Worm (Caenorhabditis elegans) whole organism, early embryonic: Measurements from ENCODE around the gene F16H6.3.

Source experiments
- B0310.2 ChIP-seq: sonication (generic microtip); optimal IDR thresholded peaks from 2 replicates; lab custom pipeline; 2016; ENCODE audit warnings: mild to moderate bottlenecking, missing genetic modification characterization, missing compliant biosample characterization
- F13C5.2 ChIP-seq: sonication (generic microtip); optimal IDR thresholded peaks from 2 replicates; lab custom pipeline; 2017; ENCODE audit warnings: mild to moderate bottlenecking, missing genetic modification characterization, inconsistent platforms, missing compliant biosample characterization
- aly-1 ChIP-seq: sonication (generic microtip); optimal IDR thresholded peaks from 2 replicates; lab custom pipeline; 2016; ENCODE audit warnings: missing genetic modification characterization, missing compliant biosample characterization
- ama-1 ChIP-seq: fragments of 150-350 bp; optimal IDR thresholded peaks from 2 replicates; lab custom pipeline; 2014
- ceh-13 ChIP-seq: fragments of 200-800 bp; sonication (Bioruptor generic); optimal IDR thresholded peaks from 2 replicates; lab custom pipeline; 2018; ENCODE audit warnings: mild to moderate bottlenecking, missing genetic modification characterization, missing compliant biosample characterization
- ceh-36 ChIP-seq: sonication (generic microtip); optimal IDR thresholded peaks from 2 replicates; lab custom pipeline; 2016; ENCODE audit warnings: missing genetic modification characterization, inconsistent platforms, missing compliant biosample characterization
- ets-7 ChIP-seq: sonication (generic microtip); optimal IDR thresholded peaks from 2 replicates; lab custom pipeline; 2016; ENCODE audit warnings: missing genotype, missing genetic modification characterization, missing compliant biosample characterization
- flt-1 ChIP-seq: fragments of 200-800 bp; sonication (Bioruptor generic); IDR thresholded peaks from 2 replicates; pipeline ENCODE4 v1.3.6; 2022; ENCODE audit warnings: missing genetic modification characterization, missing compliant biosample characterization
- hmbx-1 ChIP-seq: sonication (generic microtip); optimal IDR thresholded peaks from 2 replicates; lab custom pipeline; 2016; ENCODE audit warnings: mild to moderate bottlenecking, missing genetic modification characterization, missing compliant biosample characterization
- hmg-4 ChIP-seq: fragments of 200-800 bp; sonication (Bioruptor generic); optimal IDR thresholded peaks from 2 replicates; lab custom pipeline; 2018; ENCODE audit warnings: mild to moderate bottlenecking, missing genetic modification characterization, missing compliant biosample characterization
- hnd-1 ChIP-seq: sonication (generic microtip); optimal IDR thresholded peaks from 2 replicates; lab custom pipeline; 2016; ENCODE audit warnings: missing genetic modification characterization, missing compliant biosample characterization
- pes-1 ChIP-seq: fragments of 200-800 bp; sonication (Bioruptor generic); IDR thresholded peaks from 2 replicates; pipeline ENCODE4 v1.3.6; 2022; ENCODE audit warnings: missing genetic modification reagents, missing genetic modification characterization, missing compliant biosample characterization
- scrt-1 ChIP-seq: fragments of 200-800 bp; sonication (Bioruptor generic); IDR thresholded peaks from 2 replicates; pipeline ENCODE4 v1.3.6; 2022; ENCODE audit warnings: missing genetic modification characterization, missing compliant biosample characterization
- sea-1 ChIP-seq: fragments of 200-800 bp; sonication (Bioruptor generic); conservative IDR thresholded peaks from 2 replicates; pipeline ENCODE4 v1.3.6; 2022; ENCODE audit warnings: missing genetic modification characterization, missing compliant biosample characterization
- tbx-11 ChIP-seq: fragments of 200-800 bp; sonication (Bioruptor generic); IDR thresholded peaks from 2 replicates; pipeline ENCODE4 v1.3.6; 2022; ENCODE audit warnings: missing genetic modification characterization, missing compliant biosample characterization
- tbx-37 ChIP-seq: fragments of 200-800 bp; sonication (Bioruptor generic); conservative IDR thresholded peaks from 2 replicates; pipeline ENCODE4 v1.3.6; 2022; ENCODE audit warnings: missing genetic modification reagents, missing genetic modification characterization, missing compliant biosample characterization
- tra-4 ChIP-seq: sonication (generic microtip); optimal IDR thresholded peaks from 2 replicates; lab custom pipeline; 2017; ENCODE audit warnings: missing genetic modification characterization, missing compliant biosample characterization

Gene F16H6.3

ce11 chrV:18235808-18236207, 40.7 kb downstream of the F16H6.3 start:
- no peak for TF ChIP-seq ama-1 (lab: Kevin White, UChicago)
- no peak for TF ChIP-seq pes-1 (GFP tag; lab: Robert Waterston, UW)
- no peak for TF ChIP-seq hnd-1
- no peak for TF ChIP-seq flt-1
- TF ChIP-seq hmbx-1 (tag; lab: Kevin White, UChicago), result no peak
- TF ChIP-seq tra-4 (tag; lab: Kevin White, UChicago), result no peak
- no peak for TF ChIP-seq aly-1 (tag; lab: Kevin White, UChicago)
- no peak for TF ChIP-seq scrt-1
- TF ChIP-seq tbx-37 (GFP tag; lab: Robert Waterston, UW), result no peak
- TF ChIP-seq ceh-13 (GFP tag; lab: Kevin White, UChicago), result no peak
- no peak for TF ChIP-seq ceh-36 (tag; lab: Kevin White, UChicago)

- TF ChIP-seq hnd-1, result no peak
- no peak for TF ChIP-seq tbx-37 (GFP tag; lab: Robert Waterston, UW)
- no peak for TF ChIP-seq hmbx-1 (tag; lab: Kevin White, UChicago)
- no peak for TF ChIP-seq flt-1
- no peak for TF ChIP-seq pes-1 (GFP tag; lab: Robert Waterston, UW)
- no peak for TF ChIP-seq sea-1 (GFP tag; lab: Robert Waterston, UW)
- no peak for TF ChIP-seq tra-4 (tag; lab: Kevin White, UChicago)
- TF ChIP-seq tbx-11, result no peak
- no peak for TF ChIP-seq scrt-1
- TF ChIP-seq ama-1 (lab: Kevin White, UChicago), result no peak
- TF ChIP-seq ceh-13 (GFP tag; lab: Kevin White, UChicago), result no peak
- no peak for TF ChIP-seq F13C5.2 (tag; lab: Kevin White, UChicago)
- TF ChIP-seq ceh-36 (tag; lab: Kevin White, UChicago), result no peak
- no peak for TF ChIP-seq aly-1 (tag; lab: Kevin White, UChicago)
- no peak for TF ChIP-seq ets-7
- no peak for TF ChIP-seq B0310.2 (tag; lab: Kevin White, UChicago)
- TF ChIP-seq hmg-4 (GFP tag; lab: Kevin White, UChicago), result no peak
Measured at ce11 chrV:18236714-18237288, 41.7 kb downstream of the F16H6.3 start, which contains the start of gene R10E8.3. Gene R10E8.3 (minus strand): TSS chrV:18236764.

ce11 chrV:18241328-18241727, 46.2 kb downstream of the F16H6.3 start, which contains the start of gene R10E8.8:
Gene R10E8.8 (minus strand): TSS chrV:18241670.
- TF ChIP-seq B0310.2 (tag; lab: Kevin White, UChicago) (no peak), tra-4 (tag; lab: Kevin White, UChicago) (no peak), tbx-11 (no peak), hmg-4 (GFP tag; lab: Kevin White, UChicago) (no peak), F13C5.2 (tag; lab: Kevin White, UChicago) (no peak), flt-1 (no peak), scrt-1 (no peak), ceh-36 (tag; lab: Kevin White, UChicago) (no peak), tbx-37 (GFP tag; lab: Robert Waterston, UW) (no peak), ets-7 (no peak), hmbx-1 (tag; lab: Kevin White, UChicago) (no peak), pes-1 (GFP tag; lab: Robert Waterston, UW) (no peak)

ce11 chrV:18243227-18243626, 48.1 kb downstream of the F16H6.3 start:
- TF ChIP-seq ama-1 (lab: Kevin White, UChicago) (no peak), pes-1 (GFP tag; lab: Robert Waterston, UW) (no peak), tbx-37 (GFP tag; lab: Robert Waterston, UW) (no peak), ets-7 (no peak), sea-1 (GFP tag; lab: Robert Waterston, UW) (no peak), scrt-1 (no peak), aly-1 (tag; lab: Kevin White, UChicago) (no peak), flt-1 (no peak), B0310.2 (tag; lab: Kevin White, UChicago) (no peak), hnd-1 (no peak), ceh-36 (tag; lab: Kevin White, UChicago) (no peak), ceh-13 (GFP tag; lab: Kevin White, UChicago) (no peak), F13C5.2 (tag; lab: Kevin White, UChicago) (no peak), hmbx-1 (tag; lab: Kevin White, UChicago) (no peak), tbx-11 (no peak)

- TF ChIP-seq ama-1 (lab: Kevin White, UChicago) (no peak), flt-1 (no peak), ceh-13 (GFP tag; lab: Kevin White, UChicago) (no peak), scrt-1 (no peak), B0310.2 (tag; lab: Kevin White, UChicago) (no peak), F13C5.2 (tag; lab: Kevin White, UChicago) (no peak), hmg-4 (GFP tag; lab: Kevin White, UChicago) (no peak), hnd-1 (no peak), ets-7 (no peak), tra-4 (tag; lab: Kevin White, UChicago) (no peak), sea-1 (GFP tag; lab: Robert Waterston, UW) (no peak), hmbx-1 (tag; lab: Kevin White, UChicago) (no peak), pes-1 (GFP tag; lab: Robert Waterston, UW) (no peak), tbx-37 (GFP tag; lab: Robert Waterston, UW) (no peak)
Measured at ce11 chrV:18244408-18244807, 49.3 kb downstream of the F16H6.3 start.

ce11 chrV:18246077-18246476, 51.0 kb downstream of the F16H6.3 start:
- TF ChIP-seq hnd-1 (no peak), tbx-11 (no peak), ama-1 (lab: Kevin White, UChicago) (no peak), scrt-1 (no peak), aly-1 (tag; lab: Kevin White, UChicago) (no peak), hmbx-1 (tag; lab: Kevin White, UChicago) (no peak), flt-1 (no peak)
